Fruit fly (Drosophila melanogaster) Kc167 (cell line): ENCODE data around the gene CG7730.

Source experiments
- Myc ChIP-seq: fragments of >200 bp; optimal IDR thresholded peaks from 2 replicates; lab custom pipeline; 2017; ENCODE audit warnings: missing external identifiers
- Sin3A ChIP-seq: fragments of >200 bp; optimal IDR thresholded peaks from 2 replicates; lab custom pipeline; 2018; ENCODE audit warnings: missing external identifiers
- h ChIP-seq: fragments of >200 bp; optimal IDR thresholded peaks from 3 replicates; lab custom pipeline; 2018; ENCODE audit warnings: missing external identifiers
- insv ChIP-seq: fragments of >200 bp; optimal IDR thresholded peaks from 3 replicates; lab custom pipeline; 2018; ENCODE audit warnings: missing external identifiers
- psq ChIP-seq: fragments of >200 bp; optimal IDR thresholded peaks from 2 replicates; lab custom pipeline; 2017; ENCODE audit warnings: missing external identifiers
- ttk ChIP-seq: sonication (Bioruptor generic); optimal IDR thresholded peaks from 2 replicates; lab custom pipeline; 2017; ENCODE audit warnings: missing external identifiers

Gene CG7730

dm6 chr3L:17027310-17027709 is at the start of gene CG7730:
CG7730 (plus strand) TSS chr3L:17027515.
- TF ChIP-seq ttk (no peak), Myc (lab: Kevin White, UChicago) (no peak), insv (no peak), Sin3A (lab: Kevin White, UChicago) (no peak), h (lab: Kevin White, UChicago) (no peak), psq (lab: Kevin White, UChicago) (no peak)

- no peak for TF ChIP-seq insv
- TF ChIP-seq Myc (lab: Kevin White, UChicago) = no peak
- no peak for TF ChIP-seq ttk
- no peak for TF ChIP-seq Sin3A (lab: Kevin White, UChicago)
- no peak for TF ChIP-seq psq (lab: Kevin White, UChicago)
- TF ChIP-seq h (lab: Kevin White, UChicago) = no peak
Measured at dm6 chr3L:16978406-16978805, 48.9 kb upstream of the CG7730 start.

- no peak for TF ChIP-seq Sin3A (lab: Kevin White, UChicago)
- no peak for TF ChIP-seq h (lab: Kevin White, UChicago)
- no peak for TF ChIP-seq ttk
- no peak for TF ChIP-seq insv
- TF ChIP-seq psq (lab: Kevin White, UChicago) = no peak
- no peak for TF ChIP-seq Myc (lab: Kevin White, UChicago)
Measured at dm6 chr3L:16981114-16981648, 46.1 kb upstream of the CG7730 start.

- TF ChIP-seq Myc (lab: Kevin White, UChicago) (no peak), ttk (no peak), insv (no peak), h (lab: Kevin White, UChicago) (no peak), psq (lab: Kevin White, UChicago) (no peak)
Measured at dm6 chr3L:16984042-16984441, 43.3 kb upstream of the CG7730 start.

- TF ChIP-seq Myc (lab: Kevin White, UChicago) (no peak), insv (no peak), psq (lab: Kevin White, UChicago) (no peak), h (lab: Kevin White, UChicago) (no peak), ttk (no peak), Sin3A (lab: Kevin White, UChicago) (no peak)
Measured at dm6 chr3L:16984813-16985387, 42.4 kb upstream of the CG7730 start.

dm6 chr3L:16985578-16985977 is 41.7 kb upstream of the CG7730 start:
- TF ChIP-seq Sin3A (lab: Kevin White, UChicago) = no peak
- no peak for TF ChIP-seq insv
- TF ChIP-seq ttk = no peak
- TF ChIP-seq Myc (lab: Kevin White, UChicago) = no peak
- no peak for TF ChIP-seq psq (lab: Kevin White, UChicago)
- no peak for TF ChIP-seq h (lab: Kevin White, UChicago)

dm6 chr3L:16986062-16987013 is 41.0 kb upstream of the CG7730 start:
- TF ChIP-seq ttk (no peak), psq (lab: Kevin White, UChicago) (no peak), h (lab: Kevin White, UChicago) (no peak), Myc (lab: Kevin White, UChicago) (no peak), insv (no peak), Sin3A (lab: Kevin White, UChicago) (no peak)

- TF ChIP-seq h (lab: Kevin White, UChicago) (no peak), ttk (no peak), Myc (lab: Kevin White, UChicago) (no peak)
Measured at dm6 chr3L:16987347-16987746, 40.0 kb upstream of the CG7730 start.

- TF ChIP-seq insv (no peak), psq (lab: Kevin White, UChicago) (no peak)
Measured at dm6 chr3L:16988526-16988925, 38.8 kb upstream of the CG7730 start.

- TF ChIP-seq h (lab: Kevin White, UChicago) = no peak
- TF ChIP-seq psq (lab: Kevin White, UChicago) = no peak
Measured at dm6 chr3L:16989169-16989568, 38.1 kb upstream of the CG7730 start.

dm6 chr3L:16994805-16995204 is 32.5 kb upstream of the CG7730 start:
- TF ChIP-seq Myc (lab: Kevin White, UChicago) (no peak), psq (lab: Kevin White, UChicago) (no peak), insv (no peak), h (lab: Kevin White, UChicago) (no peak)

- no peak for TF ChIP-seq Myc (lab: Kevin White, UChicago)
- TF ChIP-seq h (lab: Kevin White, UChicago) = no peak
- TF ChIP-seq psq (lab: Kevin White, UChicago) = no peak
- TF ChIP-seq insv = no peak
- TF ChIP-seq Sin3A (lab: Kevin White, UChicago) = no peak
- TF ChIP-seq ttk = no peak
Measured at dm6 chr3L:17000289-17000688, 27.0 kb upstream of the CG7730 start.
